Worm (Caenorhabditis elegans) whole organism, L1 larva: ENCODE data around the gene btb-20.
A peak's percentile ranks its signal among the peaks of the same experiment; 100 is the strongest.

ENCODE experiments used
- C04F5.9 ChIP-seq: sonication (generic microtip); optimal IDR thresholded peaks from 2 replicates; lab custom pipeline; 2016; ENCODE audit warnings: missing genetic modification characterization, missing compliant biosample characterization
- aha-1 ChIP-seq: fragments of 150-350 bp; optimal IDR thresholded peaks from 2 replicates; lab custom pipeline; 2014; ENCODE audit warnings: missing biosample characterization, missing genetic modification characterization
- alr-1 ChIP-seq: fragments of 200-800 bp; sonication (Bioruptor generic); optimal IDR thresholded peaks from 2 replicates; lab custom pipeline; 2018; ENCODE audit warnings: borderline replicate concordance, mild to moderate bottlenecking, missing genetic modification characterization, missing compliant biosample characterization
- ceh-8 ChIP-seq: fragments of 200-800 bp; sonication (Bioruptor generic); optimal IDR thresholded peaks from 2 replicates; lab custom pipeline; 2018; ENCODE audit warnings: mild to moderate bottlenecking, missing genetic modification characterization, moderate library complexity, missing compliant biosample characterization
- ceh-82 ChIP-seq, 3 experiments: fragments of 150-350 bp in 1 of 3; sonication (generic microtip) in 2 of 3; optimal IDR thresholded peaks; 2 replicates each; lab custom pipeline; 2014 to 2017; ENCODE audit warnings: missing biosample characterization in 3 of 3, missing genetic modification characterization in 3 of 3
- dsc-1 ChIP-seq: sonication (generic microtip); optimal IDR thresholded peaks from 2 replicates; lab custom pipeline; 2016; ENCODE audit warnings: mild to moderate bottlenecking, missing genetic modification characterization, missing compliant biosample characterization
- efl-1 ChIP-seq, 4 experiments: fragments of 150-350 bp; optimal IDR thresholded peaks in 3 of 4; peaks in 1 of 4; 1 replicate in 1 of 4; 2 replicates in 3 of 4; lab custom pipeline; 2014; ENCODE audit warnings: missing biosample characterization in 2 of 4, missing genetic modification characterization in 2 of 4, missing genetic modification reagents in 2 of 4
- efl-3 ChIP-seq: fragments of 200-800 bp; sonication (Bioruptor generic); optimal IDR thresholded peaks from 2 replicates; lab custom pipeline; 2018; ENCODE audit warnings: mild to moderate bottlenecking, missing genetic modification characterization, missing compliant biosample characterization
- egl-27 ChIP-seq, 2 experiments: fragments of 150-350 bp in 1 of 2; sonication (generic microtip); optimal IDR thresholded peaks; 3 replicates each; lab custom pipeline; 2017 to 2018; ENCODE audit warnings: missing biosample characterization in 2 of 2, missing genetic modification characterization in 2 of 2, missing genetic modification reagents in 2 of 2
- elt-2 ChIP-seq: sonication (generic microtip); optimal IDR thresholded peaks from 2 replicates; lab custom pipeline; 2016; ENCODE audit warnings: missing genetic modification characterization, mild to moderate bottlenecking, inconsistent platforms, missing compliant biosample characterization, missing genetic modification reagents
- elt-3 ChIP-seq, 6 experiments: fragments of 150-350 bp in 1 of 6; sonication (generic microtip); optimal IDR thresholded peaks; 2 replicates each; lab custom pipeline; 2017 to 2018; ENCODE audit warnings: missing biosample characterization in 6 of 6, missing genetic modification characterization in 6 of 6, inconsistent platforms in 1 of 6
- ets-5 ChIP-seq: fragments of 200-800 bp; sonication (Bioruptor generic); IDR thresholded peaks from 2 replicates; pipeline ENCODE4 v1.3.6; 2022; ENCODE audit warnings: missing genetic modification characterization, missing compliant biosample characterization
- fkh-10 ChIP-seq: sonication (generic microtip); optimal IDR thresholded peaks from 2 replicates; lab custom pipeline; 2017; ENCODE audit warnings: missing biosample characterization, missing genetic modification reagents, missing genetic modification characterization
- fkh-4 ChIP-seq: sonication (generic microtip); optimal IDR thresholded peaks from 2 replicates; lab custom pipeline; 2016; ENCODE audit warnings: missing compliant biosample characterization, missing genetic modification characterization, borderline replicate concordance
- fkh-8 ChIP-seq: sonication (generic microtip); optimal IDR thresholded peaks from 2 replicates; lab custom pipeline; 2016; ENCODE audit warnings: mild to moderate bottlenecking, missing genetic modification characterization, missing compliant biosample characterization
- fos-1 ChIP-seq: fragments of 150-350 bp; optimal IDR thresholded peaks from 2 replicates; lab custom pipeline; 2014; ENCODE audit warnings: missing biosample characterization, missing genetic modification characterization
- grh-1 ChIP-seq: fragments of 200-800 bp; sonication (Bioruptor generic); IDR thresholded peaks from 2 replicates; pipeline ENCODE4 v1.3.6; 2022; ENCODE audit warnings: missing genetic modification reagents, missing genetic modification characterization, missing compliant biosample characterization
- hlh-17 ChIP-seq: fragments of 200-800 bp; sonication (Bioruptor generic); optimal IDR thresholded peaks from 2 replicates; lab custom pipeline; 2018; ENCODE audit warnings: missing genetic modification characterization, mild to moderate bottlenecking, missing compliant biosample characterization, moderate library complexity, borderline replicate concordance
- hpl-2 ChIP-seq: fragments of 150-350 bp; optimal IDR thresholded peaks from 2 replicates; lab custom pipeline; 2014; ENCODE audit warnings: missing biosample characterization, missing genetic modification reagents, missing genetic modification characterization
- irx-1 ChIP-seq: sonication (generic microtip); optimal IDR thresholded peaks from 2 replicates; lab custom pipeline; 2016; ENCODE audit warnings: missing genetic modification characterization, missing compliant biosample characterization
- isw-1 ChIP-seq: fragments of 200-800 bp; sonication (Bioruptor generic); IDR thresholded peaks from 2 replicates; pipeline ENCODE4 v1.3.6; 2022; ENCODE audit warnings: missing genetic modification characterization, missing compliant biosample characterization
- jun-1 ChIP-seq: fragments of 150-350 bp; optimal IDR thresholded peaks from 2 replicates; lab custom pipeline; 2014; ENCODE audit warnings: missing biosample characterization, missing genetic modification reagents, missing genetic modification characterization
- lin-14 ChIP-seq: fragments of 200-800 bp; sonication (Bioruptor generic); optimal IDR thresholded peaks from 2 replicates; lab custom pipeline; 2018; ENCODE audit warnings: mild to moderate bottlenecking, missing genetic modification characterization, moderate library complexity, missing compliant biosample characterization
- lin-15B ChIP-seq: fragments of 150-350 bp; sonication (generic microtip); optimal IDR thresholded peaks from 3 replicates; lab custom pipeline; 2014; ENCODE audit warnings: missing biosample characterization, missing genetic modification characterization
- lin-39 ChIP-seq: fragments of 150-350 bp; optimal IDR thresholded peaks from 2 replicates; lab custom pipeline; 2014; ENCODE audit warnings: missing biosample characterization, missing genetic modification reagents, missing genetic modification characterization
- lir-3 ChIP-seq: sonication (generic microtip); optimal IDR thresholded peaks from 2 replicates; lab custom pipeline; 2016; ENCODE audit warnings: mild to moderate bottlenecking, missing genetic modification characterization, moderate library complexity, missing compliant biosample characterization; ENCODE audit not compliant: poor library complexity
- mdl-1 ChIP-seq, 2 experiments: fragments of 150-350 bp; optimal IDR thresholded peaks; 2 replicates each; lab custom pipeline; 2014 to 2017; ENCODE audit warnings: missing biosample characterization in 2 of 2, missing genetic modification characterization in 2 of 2, inconsistent platforms in 1 of 2
- mef-2 ChIP-seq: fragments of 150-350 bp; optimal IDR thresholded peaks from 2 replicates; lab custom pipeline; 2014; ENCODE audit warnings: missing biosample characterization, missing genetic modification characterization
- nhr-11 ChIP-seq: fragments of 150-350 bp; optimal IDR thresholded peaks from 2 replicates; lab custom pipeline; 2014; ENCODE audit warnings: missing biosample characterization, missing genetic modification characterization
- nhr-19 ChIP-seq: fragments of 200-800 bp; sonication (Bioruptor generic); conservative IDR thresholded peaks from 2 replicates; pipeline ENCODE4 v1.3.6; 2022; ENCODE audit warnings: missing genetic modification characterization, missing compliant biosample characterization
- nhr-20 ChIP-seq: sonication (generic microtip); optimal IDR thresholded peaks from 2 replicates; lab custom pipeline; 2016; ENCODE audit warnings: mild to moderate bottlenecking, missing genetic modification characterization, missing compliant biosample characterization
- nhr-28 ChIP-seq: fragments of 150-350 bp; optimal IDR thresholded peaks from 2 replicates; lab custom pipeline; 2014; ENCODE audit warnings: missing biosample characterization, missing genetic modification characterization
- nhr-47 ChIP-seq: sonication (generic microtip); optimal IDR thresholded peaks from 2 replicates; lab custom pipeline; 2016; ENCODE audit warnings: mild to moderate bottlenecking, missing genetic modification characterization, moderate library complexity, missing compliant biosample characterization
- nhr-71 ChIP-seq: sonication (generic microtip); optimal IDR thresholded peaks from 2 replicates; lab custom pipeline; 2016; ENCODE audit warnings: mild to moderate bottlenecking, missing genetic modification characterization, moderate library complexity, missing compliant biosample characterization
- nhr-76 ChIP-seq: sonication (generic microtip); optimal IDR thresholded peaks from 2 replicates; lab custom pipeline; 2017; ENCODE audit warnings: missing biosample characterization, missing genetic modification characterization
- nhr-77 ChIP-seq: fragments of 150-350 bp; optimal IDR thresholded peaks from 2 replicates; lab custom pipeline; 2014; ENCODE audit warnings: missing biosample characterization, missing genetic modification characterization
- nhr-84 ChIP-seq: sonication (generic microtip); optimal IDR thresholded peaks from 2 replicates; lab custom pipeline; 2017; ENCODE audit warnings: missing biosample characterization, missing genetic modification characterization
- nhr-85 ChIP-seq: sonication (generic microtip); peaks from one replicate; lab custom pipeline; 2016; ENCODE audit warnings: missing genetic modification characterization, inconsistent platforms, missing compliant biosample characterization
- skn-1 ChIP-seq: fragments of 150-350 bp; optimal IDR thresholded peaks from 2 replicates; lab custom pipeline; 2014; ENCODE audit warnings: missing biosample characterization, missing genetic modification characterization
- snpc-4 ChIP-seq: fragments of 150-350 bp; optimal IDR thresholded peaks from 2 replicates; lab custom pipeline; 2014; ENCODE audit warnings: missing biosample characterization, missing genetic modification characterization
- snu-23 ChIP-seq: sonication (generic microtip); optimal IDR thresholded peaks from 2 replicates; lab custom pipeline; 2016; ENCODE audit warnings: missing genetic modification characterization, missing compliant biosample characterization
- sox-4 ChIP-seq: sonication (generic microtip); optimal IDR thresholded peaks from 2 replicates; lab custom pipeline; 2016; ENCODE audit warnings: missing genetic modification characterization, missing compliant biosample characterization
- tbx-2 ChIP-seq: sonication (generic microtip); optimal IDR thresholded peaks from 2 replicates; lab custom pipeline; 2016; ENCODE audit warnings: missing genetic modification characterization, missing compliant biosample characterization
- unc-130 ChIP-seq: fragments of 150-350 bp; optimal IDR thresholded peaks from 2 replicates; lab custom pipeline; 2017; ENCODE audit warnings: missing biosample characterization, missing genetic modification characterization, inconsistent platforms
- unc-62 ChIP-seq: fragments of 150-350 bp; optimal IDR thresholded peaks from 2 replicates; lab custom pipeline; 2014; ENCODE audit warnings: missing biosample characterization, missing genetic modification reagents, missing genetic modification characterization
- unc-86 ChIP-seq: sonication (generic microtip); optimal IDR thresholded peaks from 2 replicates; lab custom pipeline; 2016; ENCODE audit warnings: missing genetic modification characterization, missing compliant biosample characterization
- xbp-1 ChIP-seq: sonication (generic microtip); optimal IDR thresholded peaks from 2 replicates; lab custom pipeline; 2016; ENCODE audit warnings: missing genetic modification characterization, missing compliant biosample characterization
- zip-4 ChIP-seq: fragments of 200-800 bp; sonication (Bioruptor generic); optimal IDR thresholded peaks from 2 replicates; lab custom pipeline; 2018; ENCODE audit warnings: mild to moderate bottlenecking, missing genetic modification characterization, moderate library complexity, missing compliant biosample characterization
- ztf-11 ChIP-seq, 2 experiments: sonication (generic microtip); optimal IDR thresholded peaks; 2 replicates each; lab custom pipeline; 2016 to 2017; ENCODE audit warnings: missing genetic modification characterization in 2 of 2, missing biosample characterization in 1 of 2, missing compliant biosample characterization in 1 of 2

btb-20 gene

DNA sequence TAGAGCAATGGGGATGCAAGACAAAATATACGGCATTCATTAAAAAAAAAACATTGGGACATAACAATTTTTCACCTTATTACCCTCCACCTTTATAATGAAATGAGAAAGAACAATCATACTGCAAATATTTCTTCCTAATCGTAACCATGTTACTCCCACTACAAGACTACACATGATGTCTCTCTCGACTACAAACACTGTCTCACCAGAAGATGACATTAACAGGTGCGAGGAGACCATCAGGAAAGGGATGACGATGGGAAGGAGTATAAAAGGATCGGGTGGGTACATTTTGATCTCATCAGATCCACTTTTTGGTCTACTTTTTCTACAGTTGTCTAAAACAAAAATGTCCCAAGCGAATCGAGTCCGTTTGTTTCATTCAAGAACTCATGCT, 25.5 kb downstream of the btb-20 start, which contains the start of gene dhs-8 (continued):
- TF ChIP-seq hlh-17 = no peak
- no peak for TF ChIP-seq fkh-8 (tag; lab: Kevin White, UChicago)
- no peak for TF ChIP-seq ets-5 (GFP tag; lab: Robert Waterston, UW)
- no peak for TF ChIP-seq tbx-2 (tag; lab: Kevin White, UChicago)
- peak; percentile 47 for TF ChIP-seq nhr-85
- TF ChIP-seq grh-1 (GFP tag; lab: Robert Waterston, UW) = no peak
- peak; percentile 41 for TF ChIP-seq snu-23
- no peak for TF ChIP-seq ztf-11 (tag; optimal IDR thresholded peaks at IDR 0.05; lab: Kevin White, UChicago)
- no peak for TF ChIP-seq fkh-10 (GFP tag; lab: Kevin White, UChicago)
- TF ChIP-seq C04F5.9 (tag; lab: Kevin White, UChicago) = no peak

DNA sequence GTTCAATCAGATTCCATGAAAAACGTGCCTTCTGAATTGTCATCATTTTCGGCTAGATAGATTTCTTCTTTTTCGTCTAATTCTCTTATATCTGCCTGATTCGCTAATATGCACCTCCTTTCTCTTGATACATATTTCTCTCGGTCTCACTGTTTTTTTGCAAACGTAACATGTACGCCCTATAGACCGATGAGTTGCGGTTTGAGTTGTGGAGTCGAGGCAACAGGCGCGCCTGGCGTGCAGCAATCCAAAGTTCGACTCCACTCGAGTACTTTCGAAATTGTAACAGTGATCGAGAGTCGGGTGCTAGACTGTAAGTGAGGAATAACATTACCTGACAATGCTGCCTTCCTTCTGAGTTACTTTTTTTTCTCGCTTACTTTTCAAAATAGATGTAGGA, 26.5 kb downstream of the btb-20 start:
- TF ChIP-seq hlh-17 (no peak), isw-1 (GFP tag; lab: Robert Waterston, UW) (no peak), hpl-2 (GFP tag; lab: Kevin White, UChicago) (peak; percentile 72), alr-1 (tag; lab: Kevin White, UChicago) (no peak), dsc-1 (peak; percentile 67), zip-4 (peak; percentile 30), nhr-19 (peak; percentile 79), lin-39 (tag; lab: Kevin White, UChicago) (no peak), mdl-1 (tag; optimal IDR thresholded peaks at IDR 0.05; lab: Kevin White, UChicago) (peak in 1 of 2 experiments; percentile 86), lir-3 (peak; percentile 83), C04F5.9 (tag; lab: Kevin White, UChicago) (peak; percentile 7), unc-130 (tag; lab: Kevin White, UChicago) (peak; percentile 78), xbp-1 (peak; percentile 68), egl-27 (tag; optimal IDR thresholded peaks at IDR 0.05; lab: Kevin White, UChicago) (peak; percentile 22 to 50), ceh-82 (tag; optimal IDR thresholded peaks at IDR 0.05; lab: Kevin White, UChicago) (peak; percentile 26 to 56 (median 48)), ztf-11 (tag; optimal IDR thresholded peaks at IDR 0.05; lab: Kevin White, UChicago) (peak in 1 of 2 experiments; percentile 66), lin-15B (tag; lab: Kevin White, UChicago) (no peak), efl-3 (GFP tag; lab: Kevin White, UChicago) (no peak), nhr-76 (no peak), tbx-2 (tag; lab: Kevin White, UChicago) (peak; percentile 83), elt-3 (tag; optimal IDR thresholded peaks at IDR 0.05; lab: Kevin White, UChicago) (peak in 3 of 6 experiments; percentile 32 to 83 (median 55)), grh-1 (GFP tag; lab: Robert Waterston, UW) (peak; percentile 47; the same call in 1 of the 2 replicates), nhr-77 (peak; percentile 97), fos-1 (tag; lab: Kevin White, UChicago) (peak; percentile 77), unc-62 (no peak), nhr-20 (tag; lab: Kevin White, UChicago) (peak; percentile 92), nhr-84 (tag; lab: Kevin White, UChicago) (no peak), irx-1 (tag; lab: Kevin White, UChicago) (peak; percentile 58), nhr-28 (tag; lab: Kevin White, UChicago) (no peak), mef-2 (tag; lab: Kevin White, UChicago) (peak; percentile 44), snpc-4 (peak; percentile 75), elt-2 (tag; lab: Kevin White, UChicago) (peak; percentile 65), jun-1 (tag; lab: Kevin White, UChicago) (peak; percentile 56), efl-1 (optimal IDR thresholded peaks at IDR 0.05; lab: Kevin White, UChicago) (peak; percentile 66 to 68), efl-1 (GFP tag; optimal IDR thresholded peaks at IDR 0.05 in 1 of 2; lab: Kevin White, UChicago) (peak; percentile 53 to 96), nhr-11 (tag; lab: Kevin White, UChicago) (peak; percentile 30), fkh-4 (tag; lab: Kevin White, UChicago) (no peak), skn-1 (tag; lab: Kevin White, UChicago) (peak; percentile 97), unc-86 (tag; lab: Kevin White, UChicago) (peak; percentile 33), ceh-8 (peak; percentile 41), nhr-47 (tag; lab: Kevin White, UChicago) (peak; percentile 86), aha-1 (tag; lab: Kevin White, UChicago) (peak; percentile 45), lin-14 (GFP tag; lab: Kevin White, UChicago) (peak; percentile 69), nhr-71 (peak; percentile 86), sox-4 (tag; lab: Kevin White, UChicago) (peak; percentile 24)
